Fruit fly (Drosophila melanogaster) whole organism, wandering third instar larva: ENCODE measurements around the gene CG16756.

Source experiments
- CG32264 ChIP-seq: fragments of 200-800 bp; sonication (Bioruptor generic); optimal IDR thresholded peaks from 2 replicates; lab custom pipeline; 2016; ENCODE audit warnings: missing biosample characterization, missing genetic modification characterization
- CG9705 ChIP-seq: fragments of 200-800 bp; sonication (Bioruptor generic); optimal IDR thresholded peaks from 2 replicates; lab custom pipeline; 2018; ENCODE audit warnings: missing biosample characterization, mild to moderate bottlenecking, missing genetic modification characterization
- CrebA ChIP-seq: fragments of 200-800 bp; sonication (Bioruptor generic); optimal IDR thresholded peaks from 2 replicates; lab custom pipeline; 2016; ENCODE audit warnings: missing biosample characterization, mild to moderate bottlenecking, missing genetic modification characterization, borderline replicate concordance
- Dfd ChIP-seq: fragments of >200 bp; optimal IDR thresholded peaks from 2 replicates; lab custom pipeline; 2017; ENCODE audit warnings: missing biosample characterization, missing genetic modification characterization
- Dif ChIP-seq: fragments of 200-275, 200-300 bp; sonication (Bioruptor generic); optimal IDR thresholded peaks from 2 replicates; lab custom pipeline; 2018; ENCODE audit warnings: missing biosample characterization, missing genetic modification characterization; ENCODE audit not compliant: partially characterized antibody
- HLH106 ChIP-seq: fragments of 200-800 bp; optimal IDR thresholded peaks from 3 replicates; lab custom pipeline; 2019; ENCODE audit warnings: missing biosample characterization, mild to moderate bottlenecking, missing genetic modification characterization, moderate library complexity
- Hnf4 ChIP-seq: fragments of 200-800 bp; sonication (Bioruptor generic); optimal IDR thresholded peaks from 2 replicates; lab custom pipeline; 2016; ENCODE audit warnings: missing biosample characterization, mild to moderate bottlenecking, missing genetic modification characterization
- Hr78 ChIP-seq: fragments of >200 bp; optimal IDR thresholded peaks from 2 replicates; lab custom pipeline; 2017; ENCODE audit warnings: missing biosample characterization, missing genetic modification characterization
- Hr83 ChIP-seq: fragments of 200-300 bp; sonication (Bioruptor generic); optimal IDR thresholded peaks from 2 replicates; lab custom pipeline; 2016; ENCODE audit warnings: missing biosample characterization, mild to moderate bottlenecking, missing genetic modification characterization, moderate library complexity; ENCODE audit not compliant: poor library complexity, severe bottlenecking
- Jra ChIP-seq: sonication (Bioruptor generic); optimal IDR thresholded peaks from 2 replicates; lab custom pipeline; 2016; ENCODE audit warnings: missing biosample characterization, missing genetic modification characterization
- Mio ChIP-seq: sonication (Bioruptor generic); optimal IDR thresholded peaks from 2 replicates; lab custom pipeline; 2016; ENCODE audit warnings: missing biosample characterization, missing genetic modification characterization
- Myc ChIP-seq: fragments of >200 bp; optimal IDR thresholded peaks from 2 replicates; lab custom pipeline; 2017
- N ChIP-seq: fragments of >200 bp; optimal IDR thresholded peaks from 2 replicates; lab custom pipeline; 2018; ENCODE audit warnings: missing biosample characterization, missing external identifiers, missing genetic modification characterization
- OdsH ChIP-seq: fragments of 200-800 bp; sonication (Bioruptor generic); optimal IDR thresholded peaks from 2 replicates; lab custom pipeline; 2016; ENCODE audit warnings: missing biosample characterization, mild to moderate bottlenecking, missing genetic modification characterization
- Rel ChIP-seq, 2 experiments: fragments of 200-800 bp; sonication (Bioruptor generic) in 1 of 2; optimal IDR thresholded peaks; 2 replicates in 1 of 2; 3 replicates in 1 of 2; lab custom pipeline; 2016 to 2019; ENCODE audit warnings: mild to moderate bottlenecking in 2 of 2, missing biosample characterization in 2 of 2, missing genetic modification characterization in 2 of 2, moderate library complexity in 1 of 2
- Sp1 ChIP-seq: fragments of 200-800 bp; sonication (Bioruptor generic); optimal IDR thresholded peaks from 3 replicates; lab custom pipeline; 2019; ENCODE audit warnings: missing biosample characterization, mild to moderate bottlenecking, missing genetic modification characterization, moderate library complexity
- br ChIP-seq: fragments of 200-800 bp; sonication (Bioruptor generic); optimal IDR thresholded peaks from 2 replicates; lab custom pipeline; 2016; ENCODE audit warnings: missing biosample characterization, missing genetic modification characterization
- brk ChIP-seq: fragments of 200-800 bp; sonication (Bioruptor generic); optimal IDR thresholded peaks from 2 replicates; lab custom pipeline; 2016; ENCODE audit warnings: missing biosample characterization, mild to moderate bottlenecking, missing genetic modification characterization
- dl ChIP-seq, 2 experiments: fragments of 175-275, 200-275 bp in 1 of 2; fragments of 200-275 bp in 1 of 2; sonication (Bioruptor generic); optimal IDR thresholded peaks; lab custom pipeline; 2018; ENCODE audit warnings: mild to moderate bottlenecking in 2 of 2, missing biosample characterization in 2 of 2, missing genetic modification characterization in 2 of 2, moderate library complexity in 2 of 2; ENCODE audit not compliant: partially characterized antibody in 2 of 2, insufficient read depth in 1 of 2
- dmrt93B ChIP-seq: fragments of 200-800 bp; sonication (Bioruptor generic); optimal IDR thresholded peaks from 2 replicates; lab custom pipeline; 2018; ENCODE audit warnings: missing biosample characterization, mild to moderate bottlenecking, missing genetic modification characterization
- dsf ChIP-seq: sonication (Bioruptor generic); optimal IDR thresholded peaks from 2 replicates; lab custom pipeline; 2016; ENCODE audit warnings: missing biosample characterization, missing genetic modification characterization, borderline replicate concordance
- ey ChIP-seq: fragments of 200-800 bp; sonication (Bioruptor generic); optimal IDR thresholded peaks from 2 replicates; lab custom pipeline; 2016; ENCODE audit warnings: missing biosample characterization, missing genetic modification characterization
- fru ChIP-seq: fragments of 200-800 bp; sonication (Bioruptor generic); optimal IDR thresholded peaks from 3 replicates; lab custom pipeline; 2016; ENCODE audit warnings: missing biosample characterization, mild to moderate bottlenecking, missing genetic modification characterization
- h ChIP-seq: fragments of 200-800 bp; sonication (Bioruptor generic); optimal IDR thresholded peaks from 3 replicates; lab custom pipeline; 2016; ENCODE audit warnings: missing biosample characterization, mild to moderate bottlenecking, missing genetic modification characterization
- jim ChIP-seq: fragments of 175-275, 200-325 bp; sonication (Bioruptor generic); optimal IDR thresholded peaks from 2 replicates; lab custom pipeline; 2016; ENCODE audit warnings: missing biosample characterization, mild to moderate bottlenecking, missing genetic modification characterization
- lola ChIP-seq: fragments of >200 bp; optimal IDR thresholded peaks from 2 replicates; lab custom pipeline; 2017; ENCODE audit warnings: missing biosample characterization, missing genetic modification characterization
- pan ChIP-seq: fragments of >200 bp; optimal IDR thresholded peaks from 2 replicates; lab custom pipeline; 2017
- psq ChIP-seq: fragments of 200-800 bp; sonication (Bioruptor generic); optimal IDR thresholded peaks from 3 replicates; lab custom pipeline; 2017; ENCODE audit warnings: missing biosample characterization, mild to moderate bottlenecking, missing genetic modification characterization, moderate library complexity
- rgr ChIP-seq: fragments of 200-800 bp; sonication (Bioruptor generic); optimal IDR thresholded peaks from 3 replicates; lab custom pipeline; 2016; ENCODE audit warnings: missing biosample characterization, mild to moderate bottlenecking, missing genetic modification characterization
- sage ChIP-seq: fragments of 200-800 bp; sonication (Bioruptor generic); optimal IDR thresholded peaks from 2 replicates; lab custom pipeline; 2016; ENCODE audit warnings: missing biosample characterization, mild to moderate bottlenecking, missing genetic modification characterization
- sv ChIP-seq: fragments of 200-800 bp; sonication (Bioruptor generic); optimal IDR thresholded peaks from 3 replicates; lab custom pipeline; 2016; ENCODE audit warnings: missing biosample characterization, missing genetic modification characterization
- tai ChIP-seq: sonication (Bioruptor generic); optimal IDR thresholded peaks from 2 replicates; lab custom pipeline; 2016; ENCODE audit warnings: missing biosample characterization, missing genetic modification characterization
- usp ChIP-seq: fragments of >200 bp; optimal IDR thresholded peaks from 2 replicates; lab custom pipeline; 2017; ENCODE audit warnings: missing biosample characterization, missing genetic modification characterization
- woc ChIP-seq: sonication (Bioruptor generic); optimal IDR thresholded peaks from 2 replicates; lab custom pipeline; 2016; ENCODE audit warnings: missing biosample characterization, mild to moderate bottlenecking, missing genetic modification characterization

The CG16756 gene

dm6 chrX:5421407-5422250 lies 5.7 kb upstream of the CG16756 start, which contains the start of gene Usp16-45:
Gene Usp16-45 (plus strand): TSS chrX:5421533.
- TF ChIP-seq Rel (GFP tag; optimal IDR thresholded peaks at IDR 0.05; lab: Kevin White, UChicago) (no peak), Rel (tag; optimal IDR thresholded peaks at IDR 0.05; lab: Kevin White, UChicago) (peak; percentile 75), psq (GFP tag; lab: Kevin White, UChicago) (peak; percentile 22), rgr (GFP tag; lab: Kevin White, UChicago) (no peak), dl (GFP tag; optimal IDR thresholded peaks at IDR 0.05; lab: Kevin White, UChicago; ENCODE audit: insufficient read depth in 1 of 2, partially characterized antibody in 2 of 2) (no peak), h (GFP tag; lab: Kevin White, UChicago) (no peak)

dm6 chrX:5422251-5422551 lies 5.1 kb upstream of the CG16756 start:
- TF ChIP-seq sv (GFP tag; lab: Kevin White, UChicago), result no peak
- TF ChIP-seq usp, result no peak
- no peak for TF ChIP-seq CrebA (GFP tag; lab: Kevin White, UChicago)
- no peak for TF ChIP-seq Rel (GFP tag; optimal IDR thresholded peaks at IDR 0.05; lab: Kevin White, UChicago)
- no peak for TF ChIP-seq Rel (tag; optimal IDR thresholded peaks at IDR 0.05; lab: Kevin White, UChicago)
- no peak for TF ChIP-seq Hr78 (GFP tag; lab: Kevin White, UChicago)
- no peak for TF ChIP-seq h (GFP tag; lab: Kevin White, UChicago)
- TF ChIP-seq fru (GFP tag; lab: Kevin White, UChicago), result no peak
- TF ChIP-seq tai (GFP tag; lab: Kevin White, UChicago), result no peak
- TF ChIP-seq HLH106, result no peak
- no peak for TF ChIP-seq Jra
- TF ChIP-seq CG9705 (GFP tag; lab: Kevin White, UChicago), result no peak
- TF ChIP-seq woc (GFP tag; lab: Kevin White, UChicago), result no peak
- TF ChIP-seq Hnf4 (GFP tag; lab: Kevin White, UChicago), result no peak
- TF ChIP-seq dmrt93B (GFP tag; lab: Kevin White, UChicago), result no peak
- TF ChIP-seq OdsH (GFP tag; lab: Kevin White, UChicago), result no peak
- TF ChIP-seq CG32264 (GFP tag; lab: Kevin White, UChicago), result no peak

dm6 chrX:5428341-5429077 lies 1.2 kb downstream of the CG16756 start:
- no peak for TF ChIP-seq Dfd (GFP tag; lab: Kevin White, UChicago)
- TF ChIP-seq sage (GFP tag; lab: Kevin White, UChicago), result peak; percentile 15
- no peak for TF ChIP-seq Jra
- TF ChIP-seq Mio (GFP tag; lab: Kevin White, UChicago), result no peak
- no peak for TF ChIP-seq pan (lab: Kevin White, UChicago)
- no peak for TF ChIP-seq Myc (lab: Kevin White, UChicago)
- TF ChIP-seq Dif (GFP tag; lab: Kevin White, UChicago), result no peak
- TF ChIP-seq dmrt93B (GFP tag; lab: Kevin White, UChicago), result no peak
- TF ChIP-seq ey, result no peak
- TF ChIP-seq woc (GFP tag; lab: Kevin White, UChicago), result no peak
- peak; percentile 8 for TF ChIP-seq h (GFP tag; lab: Kevin White, UChicago)
- TF ChIP-seq Rel (GFP tag; optimal IDR thresholded peaks at IDR 0.05; lab: Kevin White, UChicago), result no peak
- TF ChIP-seq Rel (tag; optimal IDR thresholded peaks at IDR 0.05; lab: Kevin White, UChicago), result peak; percentile 57
- TF ChIP-seq jim (GFP tag; lab: Kevin White, UChicago), result no peak
- no peak for TF ChIP-seq tai (GFP tag; lab: Kevin White, UChicago)
- no peak for TF ChIP-seq Hr83 (GFP tag; lab: Kevin White, UChicago)
- no peak for TF ChIP-seq N (GFP tag; lab: Kevin White, UChicago)
- no peak for TF ChIP-seq Hr78 (GFP tag; lab: Kevin White, UChicago)
- no peak for TF ChIP-seq lola
- TF ChIP-seq br, result no peak
- TF ChIP-seq rgr (GFP tag; lab: Kevin White, UChicago), result peak; percentile 18
- TF ChIP-seq fru (GFP tag; lab: Kevin White, UChicago), result peak; percentile 17
- TF ChIP-seq dsf, result no peak
- TF ChIP-seq usp, result no peak
- no peak for TF ChIP-seq CG9705 (GFP tag; lab: Kevin White, UChicago)
- no peak for TF ChIP-seq brk
- TF ChIP-seq psq (GFP tag; lab: Kevin White, UChicago), result no peak
- TF ChIP-seq CrebA (GFP tag; lab: Kevin White, UChicago), result no peak
- peak; percentile 22 for TF ChIP-seq Sp1 (GFP tag; lab: Kevin White, UChicago)
- TF ChIP-seq dl (GFP tag; optimal IDR thresholded peaks at IDR 0.05; lab: Kevin White, UChicago; ENCODE audit: insufficient read depth in 1 of 2, partially characterized antibody in 2 of 2), result peak in 1 of 2 experiments; percentile 37
- no peak for TF ChIP-seq OdsH (GFP tag; lab: Kevin White, UChicago)
- TF ChIP-seq CG32264 (GFP tag; lab: Kevin White, UChicago), result no peak
